Worm (Caenorhabditis elegans): ENCODE data around the gene comt-2.

The comt-2 gene

DNA sequence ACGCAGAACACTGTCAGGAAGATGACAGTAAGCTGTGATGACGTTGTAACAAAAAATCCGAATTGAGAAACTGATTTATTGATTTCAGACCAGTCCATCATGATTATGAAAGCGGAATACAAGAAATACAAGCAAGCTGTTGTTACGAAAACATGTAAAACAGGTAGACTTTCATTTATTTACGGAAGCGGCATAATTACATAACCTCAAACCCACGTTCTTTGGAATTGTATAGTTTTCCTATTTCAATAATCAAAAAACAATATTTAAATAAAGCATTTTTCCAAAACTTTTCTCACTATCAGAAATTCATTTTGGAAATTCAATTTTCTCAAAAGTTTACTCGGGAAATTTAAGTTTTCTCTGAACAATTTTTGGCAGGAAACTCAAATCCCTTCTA is 35.6 kb downstream of the comt-2 start, which contains the start of gene str-15:
Gene str-15 (minus strand): TSS at position 101 of the 400 bp plus-strand sequence.
- no peak for TF ChIP-seq ztf-23 (GFP tag; IDR thresholded peaks at IDR 0.05)
- no peak for TF ChIP-seq T22C8.4 (GFP tag; IDR thresholded peaks at IDR 0.05)
- TF ChIP-seq klf-2 (GFP tag; conservative IDR thresholded peaks at IDR 0.05): no peak
- no peak for TF ChIP-seq cog-1 (tag; optimal IDR thresholded peaks at IDR 0.05)
- no peak for TF ChIP-seq tab-1 (GFP tag; IDR thresholded peaks at IDR 0.05)

DNA sequence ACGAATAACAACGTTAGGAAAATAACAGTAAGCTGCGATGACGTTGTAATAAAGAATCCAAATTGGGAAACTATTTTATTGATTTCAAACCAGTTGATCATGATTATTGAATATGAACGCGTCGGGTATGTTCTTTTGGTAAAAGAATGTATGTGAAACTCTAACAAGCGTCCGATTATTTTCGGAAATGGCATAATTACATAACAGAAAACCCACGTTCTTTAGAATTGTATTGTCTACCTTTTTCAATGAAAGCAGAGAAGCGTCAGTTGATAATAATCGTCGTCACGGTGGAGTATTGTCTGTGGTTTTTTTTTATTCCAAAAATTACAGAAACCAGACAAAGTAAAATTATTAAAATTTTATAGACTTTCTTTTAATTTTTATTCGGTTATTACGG is 39.2 kb downstream of the comt-2 start, which contains the start of gene str-14:
Gene str-14 (minus strand): TSS at position 101 of the 400 bp plus-strand sequence.
- TF ChIP-seq tab-1 (GFP tag; IDR thresholded peaks at IDR 0.05) (no peak), ref-1 (GFP tag; conservative IDR thresholded peaks at IDR 0.05) (no peak), ztf-29 (GFP tag; IDR thresholded peaks at IDR 0.05) (no peak), ztf-23 (GFP tag; IDR thresholded peaks at IDR 0.05) (no peak), T22C8.4 (GFP tag; IDR thresholded peaks at IDR 0.05) (no peak), klf-2 (GFP tag; conservative IDR thresholded peaks at IDR 0.05) (no peak), med-1 (GFP tag; optimal IDR thresholded peaks at IDR 0.05; ENCODE audit: insufficient read depth) (no peak), cog-1 (tag; optimal IDR thresholded peaks at IDR 0.05) (no peak), flt-1 (GFP tag; IDR thresholded peaks at IDR 0.05) (no peak)

DNA sequence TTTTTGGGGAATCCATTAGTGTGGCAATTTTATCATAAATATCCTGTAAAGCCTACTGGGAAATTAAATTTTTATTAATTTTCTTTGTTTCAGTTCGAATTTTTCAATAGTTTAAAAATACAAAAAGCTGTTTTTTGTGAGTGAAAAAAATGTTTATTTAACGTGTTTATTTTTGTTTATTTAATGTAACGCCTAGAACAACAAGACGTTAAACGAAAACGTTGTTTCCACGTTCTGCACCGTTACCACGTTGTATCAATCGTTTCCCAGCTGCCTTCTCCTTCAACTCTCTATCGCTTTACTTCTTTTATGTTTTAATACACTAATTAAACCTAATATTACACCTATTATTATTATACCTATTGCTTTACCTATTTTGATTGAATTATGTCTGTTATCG is 46.6 kb downstream of the comt-2 start, which contains the start of gene T08G3.13:
Gene T08G3.13 (plus strand): TSS at position 301 of the 400 bp plus-strand sequence.
- TF ChIP-seq flt-1 (GFP tag; IDR thresholded peaks at IDR 0.05) (no peak), ref-1 (GFP tag; conservative IDR thresholded peaks at IDR 0.05) (no peak), cog-1 (tag; optimal IDR thresholded peaks at IDR 0.05) (no peak), T22C8.4 (GFP tag; IDR thresholded peaks at IDR 0.05) (no peak), ztf-29 (GFP tag; IDR thresholded peaks at IDR 0.05) (no peak), tab-1 (GFP tag; IDR thresholded peaks at IDR 0.05) (no peak), ztf-23 (GFP tag; IDR thresholded peaks at IDR 0.05) (no peak), klf-2 (GFP tag; conservative IDR thresholded peaks at IDR 0.05) (no peak), med-1 (GFP tag; optimal IDR thresholded peaks at IDR 0.05; ENCODE audit: insufficient read depth) (no peak)

DNA sequence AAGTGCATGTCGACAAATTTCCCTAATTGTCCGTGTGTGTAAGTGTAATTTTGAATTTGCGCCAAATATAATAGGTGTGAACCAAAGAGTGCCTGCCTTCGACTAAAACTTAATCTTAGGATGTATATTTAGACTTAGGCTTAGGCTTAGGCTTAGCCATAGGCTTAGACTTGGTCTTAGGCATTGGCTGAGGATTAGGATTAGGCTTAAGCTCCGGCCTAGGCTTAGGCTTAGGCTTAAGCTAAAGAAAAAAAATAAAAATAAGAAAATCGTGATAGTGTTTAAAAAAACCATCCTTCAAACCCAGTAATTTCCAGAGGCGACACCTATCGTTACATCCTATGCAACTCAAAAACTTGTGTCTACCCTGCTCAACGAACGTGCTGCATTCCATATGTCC is 48.1 kb downstream of the comt-2 start:
- no peak for TF ChIP-seq med-1 (GFP tag; optimal IDR thresholded peaks at IDR 0.05; ENCODE audit: insufficient read depth)
- TF ChIP-seq T22C8.4 (GFP tag; IDR thresholded peaks at IDR 0.05): no peak
- TF ChIP-seq flt-1 (GFP tag; IDR thresholded peaks at IDR 0.05): no peak
- no peak for TF ChIP-seq cog-1 (tag; optimal IDR thresholded peaks at IDR 0.05)
- TF ChIP-seq klf-2 (GFP tag; conservative IDR thresholded peaks at IDR 0.05): no peak
- TF ChIP-seq ztf-29 (GFP tag; IDR thresholded peaks at IDR 0.05): no peak
- no peak for TF ChIP-seq ref-1 (GFP tag; conservative IDR thresholded peaks at IDR 0.05)

DNA sequence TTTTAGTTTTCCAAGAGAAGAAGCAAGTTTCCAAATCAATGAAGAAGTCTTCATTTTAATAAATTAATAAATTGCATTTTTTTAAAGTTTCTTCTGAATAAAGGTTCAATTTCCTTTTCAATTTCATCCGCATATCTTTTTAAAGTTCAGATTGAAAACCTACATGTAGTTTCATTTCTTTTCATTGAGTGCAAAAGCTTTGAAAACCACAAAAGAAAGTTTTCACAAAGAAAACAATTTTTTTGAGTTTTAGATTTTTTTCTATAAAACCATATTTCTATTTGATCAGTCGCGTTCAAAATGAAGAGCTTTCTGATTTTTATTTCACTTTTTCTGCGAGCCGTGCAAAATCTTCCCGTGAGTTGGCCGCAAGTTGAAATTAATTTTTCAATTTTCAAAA is 48.6 kb downstream of the comt-2 start, which contains the start of gene T08G3.6:
Gene T08G3.6 (plus strand): TSS at position 301 of the 400 bp plus-strand sequence.
- TF ChIP-seq cog-1 (tag; optimal IDR thresholded peaks at IDR 0.05) (no peak), flt-1 (GFP tag; IDR thresholded peaks at IDR 0.05) (no peak), ref-1 (GFP tag; conservative IDR thresholded peaks at IDR 0.05) (no peak), tab-1 (GFP tag; IDR thresholded peaks at IDR 0.05) (no peak), med-1 (GFP tag; optimal IDR thresholded peaks at IDR 0.05; ENCODE audit: insufficient read depth) (no peak), T22C8.4 (GFP tag; IDR thresholded peaks at IDR 0.05) (no peak), klf-2 (GFP tag; conservative IDR thresholded peaks at IDR 0.05) (no peak), ztf-29 (GFP tag; IDR thresholded peaks at IDR 0.05) (no peak), ztf-23 (GFP tag; IDR thresholded peaks at IDR 0.05) (no peak)

DNA sequence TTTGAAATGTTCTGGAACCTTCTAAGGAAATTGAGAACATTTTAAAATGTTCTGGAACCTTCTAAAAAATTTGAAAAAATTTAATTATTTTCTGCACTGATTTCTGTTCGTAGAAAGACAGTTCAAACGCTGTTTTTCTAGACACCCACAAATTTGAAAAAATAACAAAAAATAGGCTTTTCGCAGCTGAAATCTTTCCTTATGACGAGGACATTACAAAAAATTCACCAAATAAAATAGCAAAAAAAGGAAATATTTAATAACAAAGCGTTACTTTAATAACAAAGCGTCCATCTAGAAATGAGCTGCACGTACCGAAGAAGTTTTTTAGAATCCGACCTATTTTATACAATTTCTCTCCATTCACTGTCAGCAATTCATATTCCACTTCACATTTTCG is 50.7 kb downstream of the comt-2 start, which contains the start of gene srh-141:
Gene srh-141 (plus strand): TSS at position 301 of the 400 bp plus-strand sequence.
- no peak for TF ChIP-seq flt-1 (GFP tag; IDR thresholded peaks at IDR 0.05)

All from whole organism, midembryonic.